Worm (Caenorhabditis elegans) whole organism, L4 larva: ENCODE data around the gene ZK899.6.

Experiments
- F10B5.3 ChIP-seq: sonication (generic microtip); optimal IDR thresholded peaks from 2 replicates; lab custom pipeline; 2016; ENCODE audit warnings: mild to moderate bottlenecking, missing genetic modification characterization, missing compliant biosample characterization
- F49E8.2 ChIP-seq: sonication (generic microtip); optimal IDR thresholded peaks from 2 replicates; lab custom pipeline; 2016; ENCODE audit warnings: missing compliant biosample characterization, mild to moderate bottlenecking, missing genetic modification characterization, borderline replicate concordance
- R02D3.7 ChIP-seq: fragments of 150-350 bp; sonication (generic microtip); optimal IDR thresholded peaks from 3 replicates; lab custom pipeline; 2014; ENCODE audit warnings: missing biosample characterization, missing genetic modification characterization
- Y75B8A.6 ChIP-seq: fragments of 200-800 bp; sonication (Bioruptor generic); IDR thresholded peaks from 2 replicates; pipeline ENCODE4 v1.3.6; 2022; ENCODE audit warnings: missing genetic modification reagents, missing genetic modification characterization, missing compliant biosample characterization
- aha-1 ChIP-seq: fragments of 150-350 bp; peaks from one replicate; lab custom pipeline; 2014; ENCODE audit warnings: missing biosample characterization, missing genetic modification characterization
- ama-1 ChIP-seq: fragments of 150-350 bp; optimal IDR thresholded peaks from 2 replicates; lab custom pipeline; 2014; ENCODE audit warnings: inconsistent platforms, mixed read lengths
- arid-1 ChIP-seq: fragments of 200-800 bp; sonication (Bioruptor generic); conservative IDR thresholded peaks from 2 replicates; pipeline ENCODE4 v1.3.6; 2022; ENCODE audit warnings: missing genetic modification reagents, missing genetic modification characterization, missing compliant biosample characterization
- ceh-44 ChIP-seq: fragments of 200-800 bp; sonication (Bioruptor generic); IDR thresholded peaks from 2 replicates; pipeline ENCODE4 v1.3.6; 2022; ENCODE audit warnings: missing genetic modification reagents, missing genetic modification characterization, missing compliant biosample characterization
- ceh-62 ChIP-seq: sonication (generic microtip); optimal IDR thresholded peaks from 2 replicates; lab custom pipeline; 2017; ENCODE audit warnings: missing biosample characterization, missing genetic modification characterization
- dmd-6 ChIP-seq: fragments of 200-800 bp; sonication (Bioruptor generic); IDR thresholded peaks from 2 replicates; pipeline ENCODE4 v1.3.6; 2022; ENCODE audit warnings: missing genetic modification reagents, missing genetic modification characterization, missing compliant biosample characterization
- dmd-9 ChIP-seq: fragments of 200-800 bp; sonication (Bioruptor generic); IDR thresholded peaks from 2 replicates; pipeline ENCODE4 v1.3.6; 2022; ENCODE audit warnings: missing genetic modification reagents, missing genetic modification characterization, missing compliant biosample characterization
- dpl-1 ChIP-seq: fragments of 150-350 bp; optimal IDR thresholded peaks from 2 replicates; lab custom pipeline; 2014; ENCODE audit warnings: missing biosample characterization, missing genetic modification reagents, missing genetic modification characterization
- duxl-1 ChIP-seq: sonication (generic microtip); optimal IDR thresholded peaks from 2 replicates; lab custom pipeline; 2016; ENCODE audit warnings: mild to moderate bottlenecking, missing genetic modification characterization, moderate library complexity, missing compliant biosample characterization; ENCODE audit not compliant: poor library complexity
- dve-1 ChIP-seq: sonication (generic microtip); optimal IDR thresholded peaks from 2 replicates; lab custom pipeline; 2017; ENCODE audit warnings: antibody characterized with exemption, mild to moderate bottlenecking, missing genetic modification characterization, missing compliant biosample characterization; ENCODE audit not compliant: insufficient read depth
- fkh-10 ChIP-seq: fragments of 150-350 bp; optimal IDR thresholded peaks from 2 replicates; lab custom pipeline; 2014; ENCODE audit warnings: missing biosample characterization, missing genetic modification reagents, missing genetic modification characterization
- fos-1 ChIP-seq: fragments of 150-350 bp; optimal IDR thresholded peaks from 2 replicates; lab custom pipeline; 2014; ENCODE audit warnings: missing biosample characterization, missing genetic modification characterization
- gei-8 ChIP-seq: fragments of 200-800 bp; sonication (Bioruptor generic); optimal IDR thresholded peaks from 2 replicates; lab custom pipeline; 2018; ENCODE audit warnings: mild to moderate bottlenecking, missing genetic modification characterization, missing compliant biosample characterization
- hlh-11 ChIP-seq: fragments of 200-800 bp; sonication (Bioruptor generic); optimal IDR thresholded peaks from 2 replicates; lab custom pipeline; 2018; ENCODE audit warnings: mild to moderate bottlenecking, missing genetic modification characterization, missing compliant biosample characterization
- hlh-30 ChIP-seq: sonication (generic microtip); optimal IDR thresholded peaks from 2 replicates; lab custom pipeline; 2017; ENCODE audit warnings: antibody characterized with exemption, mild to moderate bottlenecking, missing genetic modification characterization, missing compliant biosample characterization; ENCODE audit not compliant: insufficient read depth
- hmg-1.1 ChIP-seq: fragments of 200-800 bp; sonication (Bioruptor generic); IDR thresholded peaks from 2 replicates; pipeline ENCODE4 v1.3.6; 2022; ENCODE audit warnings: missing genetic modification reagents, missing genetic modification characterization, missing compliant biosample characterization
- lin-13 ChIP-seq: fragments of 150-350 bp; optimal IDR thresholded peaks from 2 replicates; lab custom pipeline; 2014; ENCODE audit warnings: missing biosample characterization, missing genetic modification reagents, missing genetic modification characterization
- lin-15B ChIP-seq: fragments of 150-350 bp; sonication (generic microtip); optimal IDR thresholded peaks from 3 replicates; lab custom pipeline; 2014; ENCODE audit warnings: missing biosample characterization, missing genetic modification characterization
- mdt-29 ChIP-seq: fragments of 200-800 bp; sonication (Bioruptor generic); IDR thresholded peaks from 2 replicates; pipeline ENCODE4 v1.3.6; 2022; ENCODE audit warnings: missing genetic modification reagents, missing genetic modification characterization, missing compliant biosample characterization
- mep-1 ChIP-seq: fragments of 150-350 bp; sonication (generic microtip); optimal IDR thresholded peaks from 3 replicates; lab custom pipeline; 2014; ENCODE audit warnings: missing biosample characterization, missing genetic modification characterization
- mxl-3 ChIP-seq: fragments of 200-800 bp; sonication (Bioruptor generic); optimal IDR thresholded peaks from 2 replicates; lab custom pipeline; 2018; ENCODE audit warnings: mild to moderate bottlenecking, missing genetic modification characterization, missing compliant biosample characterization
- nhr-10 ChIP-seq: fragments of 150-350 bp; optimal IDR thresholded peaks from 2 replicates; lab custom pipeline; 2014; ENCODE audit warnings: missing biosample characterization, missing genetic modification characterization
- nhr-102 ChIP-seq: sonication (generic microtip); optimal IDR thresholded peaks from 2 replicates; lab custom pipeline; 2016; ENCODE audit warnings: mild to moderate bottlenecking, missing genetic modification characterization, moderate library complexity, missing compliant biosample characterization
- nhr-11 ChIP-seq: fragments of 150-350 bp; optimal IDR thresholded peaks from 2 replicates; lab custom pipeline; 2014; ENCODE audit warnings: missing biosample characterization, missing genetic modification characterization
- nhr-28 ChIP-seq: fragments of 150-350 bp; optimal IDR thresholded peaks from 2 replicates; lab custom pipeline; 2014; ENCODE audit warnings: missing biosample characterization, missing genetic modification characterization
- nhr-48 ChIP-seq: sonication (generic microtip); optimal IDR thresholded peaks from 2 replicates; lab custom pipeline; 2016; ENCODE audit warnings: mild to moderate bottlenecking, missing genetic modification characterization, missing compliant biosample characterization
- nhr-77 ChIP-seq: fragments of 150-350 bp; optimal IDR thresholded peaks from 2 replicates; lab custom pipeline; 2014; ENCODE audit warnings: missing biosample characterization, missing genetic modification characterization
- rbr-2 ChIP-seq: sonication (generic microtip); optimal IDR thresholded peaks from 2 replicates; lab custom pipeline; 2016; ENCODE audit warnings: missing genotype, missing genetic modification characterization, missing compliant biosample characterization
- tag-97 ChIP-seq: fragments of 200-800 bp; sonication (Bioruptor generic); IDR thresholded peaks from 2 replicates; pipeline ENCODE4 v1.3.6; 2022; ENCODE audit warnings: missing genetic modification characterization, missing compliant biosample characterization
- unc-62 ChIP-seq, 3 experiments: fragments of 150-350 bp in 1 of 3; sonication (generic microtip); optimal IDR thresholded peaks in 2 of 3; peaks in 1 of 3; 1 replicate in 1 of 3; 2 replicates in 2 of 3; lab custom pipeline; 2014 to 2017; ENCODE audit warnings: missing biosample characterization in 3 of 3, missing genetic modification characterization in 3 of 3, missing genetic modification reagents in 3 of 3, missing genotype in 1 of 3
- zip-2 ChIP-seq: fragments of 150-350 bp; optimal IDR thresholded peaks from 2 replicates; lab custom pipeline; 2014; ENCODE audit warnings: missing biosample characterization, missing genetic modification characterization
- ztf-11 ChIP-seq: fragments of 150-350 bp; optimal IDR thresholded peaks from 2 replicates; lab custom pipeline; 2014; ENCODE audit warnings: missing biosample characterization, missing genetic modification characterization
- ztf-7 ChIP-seq: fragments of 150-350 bp; optimal IDR thresholded peaks from 2 replicates; lab custom pipeline; 2014; ENCODE audit warnings: missing biosample characterization, missing genetic modification characterization

The ZK899.6 gene

DNA sequence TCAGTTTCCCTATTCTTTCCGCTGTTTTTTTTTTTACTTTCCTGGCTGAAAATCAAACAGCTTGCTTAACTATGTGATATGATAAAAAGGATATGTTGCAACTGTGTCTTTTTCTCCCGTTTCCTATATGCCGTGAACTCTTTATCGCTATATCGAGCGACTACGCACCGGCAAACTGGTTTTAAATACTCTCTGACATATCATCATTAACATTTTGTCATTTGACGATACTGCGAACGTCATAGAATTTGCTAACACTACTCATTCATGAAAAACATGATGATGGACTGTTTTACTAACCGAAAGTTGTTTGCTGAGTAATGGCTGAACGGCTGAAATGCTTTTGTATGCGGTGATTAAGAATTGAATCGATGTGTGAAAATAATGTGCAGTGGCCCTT, 28.3 kb downstream of the ZK899.6 start:
- no peak for TF ChIP-seq nhr-10 (tag; lab: Kevin White, UChicago)
- TF ChIP-seq nhr-28 (tag; lab: Kevin White, UChicago) = peak; percentile 52
- TF ChIP-seq R02D3.7 (tag; lab: Kevin White, UChicago) = no peak
- TF ChIP-seq fkh-10 (GFP tag; lab: Kevin White, UChicago) = no peak
- TF ChIP-seq nhr-102 = no peak
- TF ChIP-seq F10B5.3 = no peak
- no peak for TF ChIP-seq lin-15B (tag; lab: Kevin White, UChicago)
- TF ChIP-seq mxl-3 (GFP tag; lab: Kevin White, UChicago) = peak; percentile 6
- TF ChIP-seq tag-97 (GFP tag; lab: Robert Waterston, UW) = no peak
- no peak for TF ChIP-seq fos-1 (tag; lab: Kevin White, UChicago)
- TF ChIP-seq ztf-7 (tag; lab: Kevin White, UChicago) = no peak
- peak; percentile 75 for TF ChIP-seq aha-1 (tag; lab: Kevin White, UChicago)
- TF ChIP-seq arid-1 (GFP tag; lab: Robert Waterston, UW) = no peak
- no peak for TF ChIP-seq dmd-9 (GFP tag; lab: Robert Waterston, UW)
- no peak for TF ChIP-seq nhr-48 (tag; lab: Kevin White, UChicago)
- no peak for TF ChIP-seq dpl-1
- TF ChIP-seq hlh-30 (tag; lab: Kevin White, UChicago) = no peak
- no peak for TF ChIP-seq hlh-11 (tag; lab: Kevin White, UChicago)
- TF ChIP-seq mdt-29 (GFP tag; lab: Robert Waterston, UW) = no peak
- no peak for TF ChIP-seq dve-1 (tag; lab: Kevin White, UChicago)
- TF ChIP-seq mep-1 = no peak
- 0 out of 2 replicates have a peak, but pooled peaks have one; percentile 11 for TF ChIP-seq dmd-6 (GFP tag; lab: Robert Waterston, UW)
- TF ChIP-seq rbr-2 (tag; lab: Kevin White, UChicago) = no peak
- no peak for TF ChIP-seq lin-13 (GFP tag; lab: Kevin White, UChicago)
- peak in 1 of 2 experiments; percentile 19 for TF ChIP-seq unc-62 (GFP tag; optimal IDR thresholded peaks at IDR 0.05 in 1 of 2; lab: Kevin White, UChicago)
- no peak for TF ChIP-seq unc-62 (tag; optimal IDR thresholded peaks at IDR 0.05; lab: Kevin White, UChicago)

DNA sequence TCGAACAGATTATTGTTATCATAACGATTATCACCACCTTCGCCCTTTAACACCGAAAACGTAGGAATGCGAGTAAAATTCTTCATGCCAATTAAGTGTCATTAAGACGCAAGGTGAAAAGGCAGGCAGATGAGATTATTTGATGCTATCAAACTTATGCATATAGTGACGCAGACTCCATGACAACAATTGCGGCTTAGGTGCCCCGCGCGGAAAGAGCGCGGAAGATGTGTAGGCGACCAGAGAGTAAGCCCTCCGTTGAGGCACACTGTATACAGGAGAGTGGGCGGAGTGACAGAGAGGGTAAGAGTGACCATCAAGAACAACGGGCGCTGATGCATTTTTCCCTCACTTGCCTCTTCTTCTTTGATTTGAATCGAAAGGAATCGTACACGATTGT, 31.5 kb downstream of the ZK899.6 start:
- no peak for TF ChIP-seq Y75B8A.6
- TF ChIP-seq tag-97 (GFP tag; lab: Robert Waterston, UW) = no peak
- peak; percentile 8 for TF ChIP-seq hlh-11 (tag; lab: Kevin White, UChicago)
- TF ChIP-seq, all 104 proteins: peak for 1

DNA sequence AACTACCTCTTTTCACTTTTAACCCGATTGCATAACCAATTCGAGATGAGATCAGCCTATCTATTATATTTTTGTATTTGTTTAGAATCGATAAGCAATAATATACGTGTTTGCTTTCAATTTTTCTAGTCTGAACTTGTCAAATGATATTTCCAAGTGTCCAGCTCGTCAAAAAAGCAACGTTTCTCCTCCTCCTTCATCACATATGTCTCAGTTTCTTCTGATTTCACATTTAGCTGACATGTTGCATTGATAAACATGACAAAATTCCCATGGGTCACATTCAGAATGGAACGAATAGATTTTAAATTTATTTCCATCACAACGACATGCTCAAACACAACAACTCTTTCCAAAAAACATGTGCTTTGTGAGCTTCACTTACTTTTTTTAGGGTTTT, 36.2 kb downstream of the ZK899.6 start:
- TF ChIP-seq hlh-30 (tag; lab: Kevin White, UChicago) = no peak
- TF ChIP-seq ceh-44 (GFP tag; lab: Robert Waterston, UW) = no peak
- no peak for TF ChIP-seq nhr-77
- TF ChIP-seq unc-62 (GFP tag; optimal IDR thresholded peaks at IDR 0.05 in 1 of 2; lab: Kevin White, UChicago) = peak in 1 of 2 experiments; percentile 68
- TF ChIP-seq unc-62 (tag; optimal IDR thresholded peaks at IDR 0.05; lab: Kevin White, UChicago) = no peak
- no peak for TF ChIP-seq hmg-1.1 (GFP tag; lab: Robert Waterston, UW)
- TF ChIP-seq mxl-3 (GFP tag; lab: Kevin White, UChicago) = no peak
- TF ChIP-seq ztf-11 (tag; lab: Kevin White, UChicago) = no peak
- TF ChIP-seq gei-8 (GFP tag; lab: Kevin White, UChicago) = no peak
- TF ChIP-seq duxl-1 (tag; lab: Kevin White, UChicago) = no peak
- peak; percentile 56 for TF ChIP-seq aha-1 (tag; lab: Kevin White, UChicago)
- no peak for TF ChIP-seq F49E8.2

DNA sequence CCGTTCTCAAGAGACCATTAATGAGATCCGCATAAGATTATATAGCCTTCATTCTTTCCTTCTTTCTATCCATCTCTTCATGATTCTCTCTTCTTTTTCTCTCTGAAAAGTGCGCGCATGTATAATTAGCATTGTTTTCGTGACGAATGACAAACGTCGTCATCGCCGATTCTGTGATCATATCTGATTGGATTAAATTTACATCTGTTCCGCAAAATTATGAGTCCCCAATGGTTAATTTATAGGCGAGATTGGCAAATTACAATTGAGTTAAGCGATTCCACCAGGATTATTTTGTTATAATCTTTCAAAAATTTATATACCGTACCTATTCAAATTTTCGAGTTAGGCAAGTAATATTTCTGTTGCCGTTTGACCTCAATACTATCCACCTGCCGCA, 41.1 kb downstream of the ZK899.6 start:
- TF ChIP-seq ama-1 (lab: Kevin White, UChicago) = no peak
- no peak for TF ChIP-seq fos-1 (tag; lab: Kevin White, UChicago)
- TF ChIP-seq dmd-6 (GFP tag; lab: Robert Waterston, UW) = no peak
- TF ChIP-seq nhr-11 (tag; lab: Kevin White, UChicago) = no peak
- no peak for TF ChIP-seq zip-2 (tag; lab: Kevin White, UChicago)
- no peak for TF ChIP-seq ceh-62 (tag; lab: Kevin White, UChicago)
- no peak for TF ChIP-seq R02D3.7 (tag; lab: Kevin White, UChicago)
